Fruit fly (Drosophila melanogaster): Measurements from ENCODE around the gene alpha-Man-Ib.

Gene alpha-Man-Ib

DNA sequence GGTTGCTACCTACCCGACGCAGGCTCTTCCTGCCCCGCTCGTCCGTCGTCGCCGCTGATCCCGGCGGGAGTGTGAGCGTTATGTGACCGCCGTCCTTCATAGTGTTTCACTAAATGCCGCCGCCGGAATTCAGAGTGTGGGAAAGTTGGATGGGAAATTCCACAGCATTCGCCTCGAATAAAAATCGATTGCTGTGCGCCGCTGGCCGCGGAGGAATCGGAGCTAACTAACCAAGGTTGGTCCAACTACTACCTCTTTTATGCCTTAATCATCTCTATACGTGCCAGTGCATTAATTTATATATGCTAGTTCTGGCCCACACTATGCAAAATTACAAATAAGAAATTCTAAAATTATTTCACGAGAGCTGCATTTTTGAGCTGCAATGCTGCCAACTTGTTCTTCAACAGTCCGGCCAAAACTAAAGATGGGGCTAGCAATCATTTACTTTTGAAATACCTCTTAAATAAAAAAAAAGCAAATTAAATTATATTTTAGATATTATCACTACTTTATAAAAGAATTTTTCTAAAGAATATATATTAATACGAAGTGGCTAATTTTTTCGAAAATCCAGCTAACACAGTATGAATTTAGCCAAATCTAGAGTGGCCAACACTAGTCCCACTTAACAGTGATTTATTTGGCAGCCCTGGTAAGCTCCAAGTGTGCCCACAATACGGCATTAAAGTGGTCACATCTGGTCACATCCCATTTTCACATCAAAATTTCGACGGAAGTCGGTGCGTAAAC, at the start of gene alpha-Man-Ib, which contains the start of gene Pdhb (continued):
- no peak for TF ChIP-seq tna (GFP tag; IDR thresholded peaks at IDR 0.05; ENCODE audit: partially characterized antibody)
- peak; percentile 73; the same call in 1 of the 2 replicates for TF ChIP-seq CG32767 (GFP tag; IDR thresholded peaks at IDR 0.05)
- no peak for TF ChIP-seq Sox100B (GFP tag; optimal IDR thresholded peaks at IDR 0.05)
- no peak for TF ChIP-seq CG1529 (GFP tag; optimal IDR thresholded peaks at IDR 0.05)
- TF ChIP-seq CG31365 (tag; optimal IDR thresholded peaks at IDR 0.05): no peak
- peak; percentile 91 for TF ChIP-seq Ets65A (GFP tag)
- TF ChIP-seq crp (GFP tag; optimal IDR thresholded peaks at IDR 0.05): peak in 1 of 2 experiments; percentile 47
- peak; percentile 31 for TF ChIP-seq Dp (GFP tag; optimal IDR thresholded peaks at IDR 0.05)
- TF ChIP-seq CG5245 (GFP tag; optimal IDR thresholded peaks at IDR 0.05): peak; percentile 31
- TF ChIP-seq CG11504 (tag; optimal IDR thresholded peaks at IDR 0.05): no peak
- peak; percentile 89 for TF ChIP-seq CG13775 (GFP tag; optimal IDR thresholded peaks at IDR 0.05)
- peak; percentile 92 for TF ChIP-seq nmo (GFP tag; optimal IDR thresholded peaks at IDR 0.05)
- peak; percentile 64 for TF ChIP-seq CG17385 (GFP tag; optimal IDR thresholded peaks at IDR 0.05)
- peak; percentile 69 for TF ChIP-seq ewg (GFP tag; optimal IDR thresholded peaks at IDR 0.05)
- TF ChIP-seq HLHmδ (GFP tag; optimal IDR thresholded peaks at IDR 0.05): no peak
- TF ChIP-seq CG10431 (GFP tag; optimal IDR thresholded peaks at IDR 0.05): no peak
- TF ChIP-seq dmrt99B (tag; optimal IDR thresholded peaks at IDR 0.05): no peak
- TF ChIP-seq Sox102F (GFP tag; optimal IDR thresholded peaks at IDR 0.05): no peak
- TF ChIP-seq Lhr (GFP tag; optimal IDR thresholded peaks at IDR 0.05): no peak
- peak; percentile 71 for TF ChIP-seq CG4328 (GFP tag; optimal IDR thresholded peaks at IDR 0.05)
- peak in 1 of 2 experiments; percentile 13 for TF ChIP-seq Hr78 (GFP tag; optimal IDR thresholded peaks at IDR 0.05)
- TF ChIP-seq Trl (optimal IDR thresholded peaks at IDR 0.05): no peak
- TF ChIP-seq Trl (GFP tag; optimal IDR thresholded peaks at IDR 0.05): peak; percentile 33
- no peak for TF ChIP-seq CG4707 (GFP tag; optimal IDR thresholded peaks at IDR 0.05)
- TF ChIP-seq fd64A (GFP tag; optimal IDR thresholded peaks at IDR 0.05): no peak
- peak; percentile 80 for TF ChIP-seq CG3281 (GFP tag; optimal IDR thresholded peaks at IDR 0.05)
- TF ChIP-seq sim (GFP tag; IDR thresholded peaks at IDR 0.05): no peak
- TF ChIP-seq CG42726 (GFP tag; IDR thresholded peaks at IDR 0.05; ENCODE audit: partially characterized antibody): no peak
- no peak for TF ChIP-seq CG5180 (GFP tag; optimal IDR thresholded peaks at IDR 0.05)
- TF ChIP-seq slou (GFP tag; optimal IDR thresholded peaks at IDR 0.05): peak; percentile 65
- TF ChIP-seq Xbp1 (GFP tag; optimal IDR thresholded peaks at IDR 0.05): peak; percentile 87
- TF ChIP-seq fd3F (GFP tag; optimal IDR thresholded peaks at IDR 0.05): peak; percentile 75
- peak; percentile 79 for TF ChIP-seq Chrac-16 (GFP tag; optimal IDR thresholded peaks at IDR 0.05)
- TF ChIP-seq CG9215 (GFP tag; IDR thresholded peaks at IDR 0.05): peak; percentile 85
- no peak for TF ChIP-seq tio (GFP tag; optimal IDR thresholded peaks at IDR 0.05)
- TF ChIP-seq Atf-2 (GFP tag; optimal IDR thresholded peaks at IDR 0.05): no peak
- 0 out of 2 replicates have a peak, but pooled peaks have one; percentile 49 for TF ChIP-seq Gsc (GFP tag; IDR thresholded peaks at IDR 0.05)
- TF ChIP-seq trh (GFP tag; optimal IDR thresholded peaks at IDR 0.05): peak; percentile 52
- peak; percentile 45 for TF ChIP-seq Sin3A (optimal IDR thresholded peaks at IDR 0.05)
- no peak for TF ChIP-seq run (tag; optimal IDR thresholded peaks at IDR 0.05)
- no peak for TF ChIP-seq NC2α (GFP tag; optimal IDR thresholded peaks at IDR 0.05)
- peak; percentile 53; the same call in 1 of the 3 replicates for TF ChIP-seq CG11560 (tag; IDR thresholded peaks at IDR 0.05)
- no peak for TF ChIP-seq CG12769 (tag; optimal IDR thresholded peaks at IDR 0.05)
- TF ChIP-seq Meics (GFP tag; optimal IDR thresholded peaks at IDR 0.05): peak; percentile 74
- no peak for TF ChIP-seq crol (GFP tag; IDR thresholded peaks at IDR 0.05)
- TF ChIP-seq CG10321 (GFP tag; IDR thresholded peaks at IDR 0.05): no peak
- no peak for TF ChIP-seq pita (GFP tag; optimal IDR thresholded peaks at IDR 0.05)
- TF ChIP-seq CG9609 (GFP tag; optimal IDR thresholded peaks at IDR 0.05): no peak
- TF ChIP-seq Camta (GFP tag; optimal IDR thresholded peaks at IDR 0.05): peak; percentile 5
